Worm (Caenorhabditis elegans) whole organism, young adult: ENCODE results near the gene F41G3.3.

Experiments
- B0261.1 ChIP-seq: sonication (generic microtip); optimal IDR thresholded peaks from 2 replicates; lab custom pipeline; 2016; ENCODE audit warnings: mild to moderate bottlenecking, missing genetic modification characterization, moderate library complexity, missing compliant biosample characterization
- F23B12.7 ChIP-seq: sonication (generic microtip); optimal IDR thresholded peaks from 2 replicates; lab custom pipeline; 2017; ENCODE audit warnings: missing genetic modification characterization, mild to moderate bottlenecking, missing compliant biosample characterization, antibody characterized with exemption, moderate library complexity; ENCODE audit not compliant: insufficient read depth
- F33H1.4 ChIP-seq: fragments of 200-800 bp; sonication (Bioruptor generic); IDR thresholded peaks from 2 replicates; pipeline ENCODE4 v1.3.6; 2022; ENCODE audit warnings: missing genetic modification reagents, missing genetic modification characterization, missing compliant biosample characterization
- F37B4.10 ChIP-seq: fragments of 200-800 bp; sonication (Bioruptor generic); IDR thresholded peaks from 2 replicates; pipeline ENCODE4 v1.3.6; 2022; ENCODE audit warnings: missing genetic modification characterization, missing compliant biosample characterization
- F52B5.7 ChIP-seq: sonication (generic microtip); optimal IDR thresholded peaks from 2 replicates; lab custom pipeline; 2016; ENCODE audit warnings: mild to moderate bottlenecking, missing genetic modification characterization, missing compliant biosample characterization
- Y53G8AR.9 ChIP-seq: fragments of 200-800 bp; sonication (Bioruptor generic); conservative IDR thresholded peaks from 2 replicates; pipeline ENCODE4 v1.3.6; 2022; ENCODE audit warnings: missing genetic modification reagents, missing genetic modification characterization, missing compliant biosample characterization
- Y67H2A.10 ChIP-seq: fragments of 200-800 bp; sonication (Bioruptor generic); conservative IDR thresholded peaks from 2 replicates; pipeline ENCODE4 v1.3.6; 2022; ENCODE audit warnings: missing genetic modification reagents, missing genetic modification characterization, missing compliant biosample characterization
- Y79H2A.3 ChIP-seq: fragments of 200-800 bp; sonication (Bioruptor generic); conservative IDR thresholded peaks from 2 replicates; pipeline ENCODE4 v1.3.6; 2022; ENCODE audit warnings: missing genetic modification reagents, missing genetic modification characterization, missing compliant biosample characterization
- ZK185.1 ChIP-seq: sonication (generic microtip); optimal IDR thresholded peaks from 2 replicates; lab custom pipeline; 2016; ENCODE audit warnings: mild to moderate bottlenecking, missing genetic modification characterization, missing compliant biosample characterization; ENCODE audit not compliant: poor library complexity, severe bottlenecking
- akir-1 ChIP-seq: fragments of 200-800 bp; sonication (Bioruptor generic); optimal IDR thresholded peaks from 2 replicates; lab custom pipeline; 2018; ENCODE audit warnings: mild to moderate bottlenecking, missing genetic modification characterization, moderate library complexity, missing compliant biosample characterization
- aptf-2 ChIP-seq: fragments of 200-800 bp; sonication (Bioruptor generic); conservative IDR thresholded peaks from 2 replicates; pipeline ENCODE4 v1.3.6; 2022; ENCODE audit warnings: missing genetic modification reagents, missing genetic modification characterization, missing compliant biosample characterization
- aptf-3 ChIP-seq: fragments of 200-800 bp; sonication (Bioruptor generic); IDR thresholded peaks from 2 replicates; pipeline ENCODE4 v1.3.6; 2022; ENCODE audit warnings: missing genetic modification characterization, missing compliant biosample characterization
- atf-7 ChIP-seq: sonication (generic microtip); optimal IDR thresholded peaks from 2 replicates; lab custom pipeline; 2017; ENCODE audit warnings: mild to moderate bottlenecking, missing genetic modification characterization, missing compliant biosample characterization
- athp-1 ChIP-seq: sonication (generic microtip); optimal IDR thresholded peaks from 2 replicates; lab custom pipeline; 2017; ENCODE audit warnings: mild to moderate bottlenecking, missing genetic modification characterization, missing compliant biosample characterization
- bed-2 ChIP-seq: fragments of 200-800 bp; sonication (Bioruptor generic); IDR thresholded peaks from 2 replicates; pipeline ENCODE4 v1.3.6; 2022; ENCODE audit warnings: missing genetic modification reagents, missing genetic modification characterization, missing compliant biosample characterization
- dpff-1 ChIP-seq: sonication (generic microtip); optimal IDR thresholded peaks from 2 replicates; lab custom pipeline; 2017; ENCODE audit warnings: mild to moderate bottlenecking, missing genetic modification characterization, missing compliant biosample characterization
- dpl-1 ChIP-seq: fragments of 150-350 bp; optimal IDR thresholded peaks from 2 replicates; lab custom pipeline; 2014; ENCODE audit warnings: missing biosample characterization, missing genetic modification reagents, missing genetic modification characterization
- ekl-4 ChIP-seq: fragments of 200-800 bp; sonication (Bioruptor generic); IDR thresholded peaks from 2 replicates; pipeline ENCODE4 v1.3.6; 2022; ENCODE audit warnings: missing genetic modification reagents, missing genetic modification characterization, missing compliant biosample characterization
- gei-17 ChIP-seq: fragments of 200-800 bp; sonication (Bioruptor generic); optimal IDR thresholded peaks from 2 replicates; lab custom pipeline; 2018; ENCODE audit warnings: mild to moderate bottlenecking, missing genetic modification characterization, missing compliant biosample characterization
- hmg-20 ChIP-seq: fragments of 200-800 bp; sonication (Bioruptor generic); IDR thresholded peaks from 2 replicates; pipeline ENCODE4 v1.3.6; 2022; ENCODE audit warnings: missing genetic modification reagents, missing genetic modification characterization, missing compliant biosample characterization
- lag-1 ChIP-seq: fragments of 200-800 bp; sonication (Bioruptor generic); IDR thresholded peaks from 2 replicates; pipeline ENCODE4 v1.3.6; 2022; ENCODE audit warnings: missing genetic modification reagents, missing genetic modification characterization, missing compliant biosample characterization
- lsl-1 ChIP-seq: fragments of 200-800 bp; sonication (Bioruptor generic); optimal IDR thresholded peaks from 2 replicates; lab custom pipeline; 2018; ENCODE audit warnings: mild to moderate bottlenecking, missing genetic modification characterization, moderate library complexity, missing compliant biosample characterization
- lsy-27 ChIP-seq: sonication (generic microtip); optimal IDR thresholded peaks from 2 replicates; lab custom pipeline; 2017; ENCODE audit warnings: missing genetic modification characterization, mild to moderate bottlenecking, missing compliant biosample characterization, antibody characterized with exemption, missing genotype, borderline replicate concordance; ENCODE audit not compliant: insufficient read depth
- madf-6 ChIP-seq: fragments of 200-800 bp; sonication (Bioruptor generic); IDR thresholded peaks from 2 replicates; pipeline ENCODE4 v1.3.6; 2022; ENCODE audit warnings: missing genetic modification reagents, missing genetic modification characterization, missing compliant biosample characterization
- nhr-27 ChIP-seq: fragments of 200-800 bp; sonication (Bioruptor generic); optimal IDR thresholded peaks from 2 replicates; lab custom pipeline; 2018; ENCODE audit warnings: mild to moderate bottlenecking, missing genetic modification characterization, moderate library complexity, missing compliant biosample characterization
- nhr-80 ChIP-seq: sonication (generic microtip); optimal IDR thresholded peaks from 2 replicates; lab custom pipeline; 2016; ENCODE audit warnings: missing genetic modification characterization, missing compliant biosample characterization
- pbrm-1 ChIP-seq: fragments of 200-800 bp; sonication (Bioruptor generic); IDR thresholded peaks from 2 replicates; pipeline ENCODE4 v1.3.6; 2022; ENCODE audit warnings: missing genetic modification reagents, missing genetic modification characterization, missing compliant biosample characterization
- repo-1 ChIP-seq: sonication (generic microtip); optimal IDR thresholded peaks from 2 replicates; lab custom pipeline; 2017; ENCODE audit warnings: mild to moderate bottlenecking, missing genetic modification characterization, missing compliant biosample characterization
- sdz-38 ChIP-seq: sonication (generic microtip); optimal IDR thresholded peaks from 2 replicates; lab custom pipeline; 2016; ENCODE audit warnings: missing genotype, missing genetic modification characterization, missing compliant biosample characterization
- sea-2 ChIP-seq: fragments of 200-800 bp; sonication (Bioruptor generic); IDR thresholded peaks from 2 replicates; pipeline ENCODE4 v1.3.6; 2022; ENCODE audit warnings: missing genetic modification characterization, missing compliant biosample characterization
- tlf-1 ChIP-seq: fragments of 200-800 bp; sonication (Bioruptor generic); optimal IDR thresholded peaks from 2 replicates; lab custom pipeline; 2018; ENCODE audit warnings: mild to moderate bottlenecking, missing genetic modification characterization, missing compliant biosample characterization
- unc-130 ChIP-seq: sonication (generic microtip); optimal IDR thresholded peaks from 2 replicates; lab custom pipeline; 2016; ENCODE audit warnings: missing genetic modification reagents, missing genetic modification characterization, missing compliant biosample characterization
- unc-62 ChIP-seq: fragments of 150-350 bp; optimal IDR thresholded peaks from 2 replicates; lab custom pipeline; 2014; ENCODE audit warnings: missing biosample characterization, missing genetic modification reagents, missing genetic modification characterization
- zfh-2 ChIP-seq: fragments of 200-800 bp; sonication (Bioruptor generic); conservative IDR thresholded peaks from 2 replicates; pipeline ENCODE4 v1.3.6; 2022; ENCODE audit warnings: missing genetic modification reagents, missing genetic modification characterization, missing compliant biosample characterization
- zim-3 ChIP-seq: sonication (generic microtip); optimal IDR thresholded peaks from 2 replicates; lab custom pipeline; 2017; ENCODE audit warnings: mild to moderate bottlenecking, missing genetic modification characterization, moderate library complexity, missing compliant biosample characterization
- ztf-22 ChIP-seq: fragments of 200-800 bp; sonication (Bioruptor generic); optimal IDR thresholded peaks from 2 replicates; lab custom pipeline; 2018; ENCODE audit warnings: mild to moderate bottlenecking, missing genetic modification characterization, moderate library complexity, missing compliant biosample characterization
- ztf-26 ChIP-seq: sonication (generic microtip); optimal IDR thresholded peaks from 2 replicates; lab custom pipeline; 2017; ENCODE audit warnings: missing genetic modification characterization, missing compliant biosample characterization
- ztf-28 ChIP-seq: fragments of 200-800 bp; sonication (Bioruptor generic); IDR thresholded peaks from 2 replicates; pipeline ENCODE4 v1.3.6; 2022; ENCODE audit warnings: missing genetic modification reagents, missing genetic modification characterization, missing compliant biosample characterization
- ztf-6 ChIP-seq: fragments of 200-800 bp; sonication (Bioruptor generic); IDR thresholded peaks from 2 replicates; pipeline ENCODE4 v1.3.6; 2022; ENCODE audit warnings: missing genetic modification reagents, missing genetic modification characterization, missing compliant biosample characterization

The F41G3.3 gene

DNA sequence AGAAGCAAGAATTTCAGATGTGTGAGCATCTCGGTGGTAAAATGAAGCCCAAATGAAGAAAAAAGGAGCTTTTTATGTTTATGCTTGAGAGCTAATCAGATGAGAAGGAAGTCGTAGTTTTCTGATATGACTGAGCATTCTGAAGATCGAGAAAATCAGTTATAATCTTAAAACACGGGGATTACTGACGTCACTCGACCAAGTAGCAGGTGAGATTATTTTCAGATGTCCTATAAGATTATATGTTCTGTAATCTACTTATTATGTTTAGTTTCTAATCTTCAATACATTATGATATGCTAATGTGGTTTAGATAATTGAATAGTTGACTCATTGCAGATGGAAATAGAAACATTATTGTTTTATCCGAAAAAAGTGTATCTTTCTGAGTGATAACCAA, 10.5 kb upstream of the F41G3.3 start, which contains the start of gene ins-14:
ins-14 (minus strand) TSS at position 32 of the 400 bp plus-strand sequence.
- TF ChIP-seq ZK185.1 (tag; lab: Kevin White, UChicago): no peak
- TF ChIP-seq atf-7 (tag; lab: Kevin White, UChicago): no peak
- TF ChIP-seq aptf-2 (GFP tag; lab: Robert Waterston, UW): no peak
- TF ChIP-seq ztf-6 (GFP tag; lab: Robert Waterston, UW): no peak
- TF ChIP-seq athp-1 (tag; lab: Kevin White, UChicago): no peak
- TF ChIP-seq, all 124 proteins: peak for 0

DNA sequence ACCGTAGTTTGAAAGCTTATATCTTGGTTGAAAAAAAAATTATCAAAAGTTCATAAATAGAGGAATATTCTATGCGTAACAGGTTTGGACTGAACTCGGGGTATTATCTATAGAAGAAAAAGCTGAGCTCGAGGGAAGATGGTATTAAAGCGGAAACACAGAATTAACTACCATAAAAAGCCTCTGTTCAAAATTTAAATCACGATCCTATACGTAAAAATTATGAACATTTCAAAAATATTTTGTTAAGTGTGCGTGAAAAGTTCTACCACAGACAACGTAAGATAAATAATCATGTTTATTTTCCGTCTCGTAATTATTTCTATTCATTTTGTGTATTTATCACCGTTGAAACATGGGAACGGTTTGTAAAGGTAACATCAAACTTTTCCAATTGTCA, 9.9 kb upstream of the F41G3.3 start, which contains the start of gene F41G3.5:
F41G3.5 (plus strand) TSS at position 301 of the 400 bp plus-strand sequence.
- TF ChIP-seq hmg-20 (GFP tag; lab: Robert Waterston, UW): no peak
- no peak for TF ChIP-seq atf-7 (tag; lab: Kevin White, UChicago)
- TF ChIP-seq dpl-1 (GFP tag; lab: Kevin White, UChicago): no peak
- TF ChIP-seq lag-1: no peak
- TF ChIP-seq madf-6 (GFP tag; lab: Robert Waterston, UW): no peak
- TF ChIP-seq repo-1 (tag; lab: Kevin White, UChicago): no peak
- no peak for TF ChIP-seq Y67H2A.10
- no peak for TF ChIP-seq dpff-1

DNA sequence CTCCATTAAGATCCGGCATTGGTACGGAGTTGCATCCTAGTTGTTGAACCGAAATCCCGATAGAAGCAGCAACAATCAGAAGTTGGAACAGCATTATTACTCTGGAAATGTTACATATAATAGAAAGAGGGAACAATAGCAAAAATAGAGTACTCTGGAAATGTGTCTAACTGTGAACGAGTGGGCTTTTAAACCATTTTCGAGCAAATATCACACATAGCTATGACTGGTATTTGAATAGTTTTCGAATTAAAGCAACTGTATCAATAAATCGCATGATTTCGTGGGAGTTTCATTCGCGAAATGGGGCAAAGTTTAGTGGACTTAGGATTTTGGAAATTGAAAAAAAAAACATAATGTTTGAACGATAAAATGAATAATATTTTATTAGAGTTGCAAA, 6.9 kb upstream of the F41G3.3 start, which contains the start of gene F41G3.10:
F41G3.10 (minus strand) TSS at position 101 of the 400 bp plus-strand sequence.
- no peak for TF ChIP-seq ztf-28 (GFP tag; lab: Robert Waterston, UW)
- no peak for TF ChIP-seq F23B12.7
- no peak for TF ChIP-seq unc-130 (GFP tag; lab: Kevin White, UChicago)
- no peak for TF ChIP-seq Y53G8AR.9 (GFP tag; lab: Robert Waterston, UW)
- TF ChIP-seq F33H1.4: no peak
- no peak for TF ChIP-seq hmg-20 (GFP tag; lab: Robert Waterston, UW)
- no peak for TF ChIP-seq lag-1
- TF ChIP-seq gei-17 (GFP tag; lab: Kevin White, UChicago): no peak
- TF ChIP-seq ztf-26: no peak
- TF ChIP-seq zim-3 (tag; lab: Kevin White, UChicago): no peak

DNA sequence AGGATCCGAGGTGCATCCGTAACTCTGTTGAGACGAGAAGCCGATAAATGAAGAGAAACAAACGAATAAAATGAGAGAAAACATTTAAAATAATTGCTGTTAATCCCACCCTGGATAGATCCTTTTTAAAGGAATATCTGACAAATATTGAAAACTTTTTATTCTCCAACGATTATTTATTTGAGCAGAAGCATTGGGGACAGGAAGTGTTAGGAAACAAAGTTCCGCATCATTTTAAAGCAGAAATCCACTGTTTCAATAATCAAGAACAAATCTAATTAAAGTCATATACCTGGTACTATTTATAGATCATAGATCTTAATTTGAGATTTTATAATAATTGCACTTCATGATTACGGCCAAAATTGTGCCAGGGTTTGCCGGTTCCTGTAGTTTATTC, 5.4 kb upstream of the F41G3.3 start, which contains the start of gene F41G3.20:
F41G3.20 (minus strand) TSS at position 101 of the 400 bp plus-strand sequence.
- TF ChIP-seq sea-2 (GFP tag; lab: Robert Waterston, UW) (no peak), ztf-22 (GFP tag; lab: Kevin White, UChicago) (no peak), unc-62 (GFP tag; lab: Kevin White, UChicago) (no peak), zfh-2 (GFP tag; lab: Robert Waterston, UW) (no peak)

DNA sequence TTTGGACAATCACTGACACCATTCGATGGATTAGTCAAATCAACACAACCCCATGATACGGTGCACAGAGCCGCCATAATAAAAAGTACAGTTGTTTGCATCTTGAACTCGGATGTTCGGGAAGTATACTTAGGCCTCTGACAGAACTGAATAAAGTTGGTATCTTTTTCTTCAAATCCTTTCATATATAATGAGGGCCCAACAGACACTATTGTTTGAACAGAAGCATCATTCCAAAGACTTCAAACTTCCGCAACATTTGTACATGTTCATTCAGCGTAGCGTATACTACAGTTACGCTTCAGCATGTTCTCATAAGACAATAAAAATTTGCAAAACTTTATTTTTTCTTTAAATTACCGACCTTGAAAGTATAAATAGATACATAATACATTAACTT, 4.3 kb upstream of the F41G3.3 start, which contains the start of gene F41G3.19:
F41G3.19 (minus strand) TSS at position 101 of the 400 bp plus-strand sequence.
- TF ChIP-seq nhr-80 (tag; lab: Kevin White, UChicago) (no peak), zim-3 (tag; lab: Kevin White, UChicago) (no peak), nhr-27 (no peak), lsl-1 (GFP tag; lab: Kevin White, UChicago) (no peak), unc-62 (GFP tag; lab: Kevin White, UChicago) (no peak)

DNA sequence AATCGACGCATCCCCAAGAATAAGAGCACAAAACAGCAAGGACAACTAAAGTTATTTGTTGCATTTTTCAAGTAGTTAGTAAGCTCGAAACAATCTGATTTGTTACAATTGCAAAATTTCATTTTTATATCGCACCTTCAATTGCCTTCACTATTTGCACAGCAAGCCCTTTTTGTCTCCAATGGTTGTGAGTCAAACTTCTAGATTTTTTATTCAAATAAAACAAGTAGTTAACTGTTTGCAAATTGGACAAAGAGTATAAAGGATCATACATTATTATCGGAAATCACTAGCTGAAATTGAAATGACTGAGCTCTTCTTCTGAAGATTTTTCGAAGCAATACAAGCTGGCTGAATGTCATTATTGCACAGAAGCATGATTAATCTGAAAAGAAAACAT, 3.5 kb upstream of the F41G3.3 start, which contains the start of gene F41G3.21:
F41G3.21 (minus strand) TSS at position 101 of the 400 bp plus-strand sequence.
- TF ChIP-seq tlf-1: no peak
- no peak for TF ChIP-seq Y53G8AR.9 (GFP tag; lab: Robert Waterston, UW)
- no peak for TF ChIP-seq hmg-20 (GFP tag; lab: Robert Waterston, UW)
- no peak for TF ChIP-seq unc-130 (GFP tag; lab: Kevin White, UChicago)
- no peak for TF ChIP-seq B0261.1 (tag; lab: Kevin White, UChicago)
- no peak for TF ChIP-seq aptf-3 (GFP tag; lab: Robert Waterston, UW)
- TF ChIP-seq Y79H2A.3: no peak
- no peak for TF ChIP-seq sdz-38 (tag; lab: Kevin White, UChicago)
- no peak for TF ChIP-seq pbrm-1 (GFP tag; lab: Robert Waterston, UW)
- no peak for TF ChIP-seq bed-2
- no peak for TF ChIP-seq akir-1 (GFP tag; lab: Kevin White, UChicago)
- no peak for TF ChIP-seq ekl-4 (GFP tag; lab: Robert Waterston, UW)
- no peak for TF ChIP-seq F37B4.10
- TF ChIP-seq lsy-27 (tag; lab: Kevin White, UChicago): no peak
- no peak for TF ChIP-seq sea-2 (GFP tag; lab: Robert Waterston, UW)
- no peak for TF ChIP-seq F52B5.7 (tag; lab: Kevin White, UChicago)
